Fruit fly (Drosophila melanogaster) whole organism, embryonic: Measurements from ENCODE around the gene papi.

Experiments
- Adf1 ChIP-seq: fragments of 200-800 bp; sonication (Bioruptor generic); IDR thresholded peaks from 2 replicates; pipeline ENCODE4 v1.3.6; 2022; ENCODE audit warnings: missing biosample characterization, missing genetic modification characterization
- C15 ChIP-seq: fragments of 200-800 bp; sonication (Bioruptor generic); IDR thresholded peaks from 3 replicates; pipeline ENCODE4 v1.3.6; 2022; ENCODE audit warnings: missing biosample characterization, missing genetic modification characterization
- CG1024 ChIP-seq: fragments of 200-800 bp; sonication (Bioruptor generic); IDR thresholded peaks from 2 replicates; pipeline ENCODE4 v1.3.6; 2022; ENCODE audit warnings: missing biosample characterization, missing genetic modification characterization
- CG10366 ChIP-seq: fragments of 200-800 bp; sonication (Bioruptor generic); IDR thresholded peaks from 2 replicates; pipeline ENCODE4 v1.3.6; 2022; ENCODE audit warnings: missing biosample characterization, missing genetic modification characterization
- CG12659 ChIP-seq: fragments of 200-800 bp; sonication (Bioruptor generic); optimal IDR thresholded peaks from 3 replicates; lab custom pipeline; 2017; ENCODE audit warnings: mild to moderate bottlenecking, missing biosample characterization, missing genetic modification reagents, missing genetic modification characterization
- CG14014 ChIP-seq: fragments of 200-800 bp; sonication (Bioruptor generic); IDR thresholded peaks from 2 replicates; pipeline ENCODE4 v1.3.6; 2022; ENCODE audit warnings: missing biosample characterization, missing genetic modification characterization
- CG1647 ChIP-seq: fragments of 200-800 bp; sonication (Bioruptor generic); optimal IDR thresholded peaks from 3 replicates; lab custom pipeline; 2016; ENCODE audit warnings: missing biosample characterization, missing genetic modification characterization
- CG1792 ChIP-seq: fragments of 200-800 bp; sonication (Bioruptor generic); optimal IDR thresholded peaks from 2 replicates; lab custom pipeline; 2016; ENCODE audit warnings: missing biosample characterization, missing genetic modification characterization
- CG18599 ChIP-seq: fragments of 200-800 bp; sonication (Bioruptor generic); optimal IDR thresholded peaks from 3 replicates; lab custom pipeline; 2017; ENCODE audit warnings: missing biosample characterization, missing genetic modification characterization, mild to moderate bottlenecking, moderate library complexity, missing genetic modification reagents
- CG2116 ChIP-seq: fragments of 200-800 bp; sonication (Bioruptor generic); optimal IDR thresholded peaks from 3 replicates; lab custom pipeline; 2018; ENCODE audit warnings: missing biosample characterization, mild to moderate bottlenecking, missing genetic modification characterization
- CG2202 ChIP-seq: fragments of 200-800 bp; sonication (Bioruptor generic); optimal IDR thresholded peaks from 2 replicates; lab custom pipeline; 2018; ENCODE audit warnings: missing biosample characterization, mild to moderate bottlenecking, missing genetic modification characterization
- CG2889 ChIP-seq: fragments of 200-800 bp; sonication (Bioruptor generic); IDR thresholded peaks from 3 replicates; pipeline ENCODE4 v1.3.6; 2022; ENCODE audit warnings: missing biosample characterization, missing genetic modification characterization
- CG31388 ChIP-seq: fragments of 200-800 bp; sonication (Bioruptor generic); optimal IDR thresholded peaks from 2 replicates; lab custom pipeline; 2016; ENCODE audit warnings: missing biosample characterization, missing genetic modification characterization
- CG3407 ChIP-seq: fragments of 200-800 bp; sonication (Bioruptor generic); optimal IDR thresholded peaks from 2 replicates; lab custom pipeline; 2018; ENCODE audit warnings: missing biosample characterization, mild to moderate bottlenecking, missing genetic modification characterization
- CG4404 ChIP-seq: fragments of 200-800 bp; sonication (Bioruptor generic); IDR thresholded peaks from 2 replicates; pipeline ENCODE4 v1.3.6; 2022; ENCODE audit warnings: missing biosample characterization, missing genetic modification characterization
- CG8924 ChIP-seq: fragments of 200-800 bp; optimal IDR thresholded peaks from 3 replicates; lab custom pipeline; 2019; ENCODE audit warnings: missing biosample characterization, mild to moderate bottlenecking, missing genetic modification characterization, moderate library complexity
- CG9817 ChIP-seq: fragments of 200-800 bp; sonication (Bioruptor generic); optimal IDR thresholded peaks from 2 replicates; lab custom pipeline; 2018; ENCODE audit warnings: missing biosample characterization, mild to moderate bottlenecking, missing genetic modification characterization, moderate library complexity
- Camta ChIP-seq: fragments of 200-800 bp; sonication (Bioruptor generic); optimal IDR thresholded peaks from 2 replicates; lab custom pipeline; 2016; ENCODE audit warnings: missing biosample characterization, missing genetic modification characterization
- Dbx ChIP-seq: fragments of 200-800 bp; sonication (Bioruptor generic); IDR thresholded peaks from 3 replicates; pipeline ENCODE4 v1.3.6; 2022; ENCODE audit warnings: missing biosample characterization, missing genetic modification characterization
- Dll ChIP-seq: fragments of 200-800 bp; sonication (Bioruptor generic); IDR thresholded peaks from 4 replicates; pipeline ENCODE4 v1.3.6; 2022; ENCODE audit warnings: missing biosample characterization, missing genetic modification characterization; ENCODE audit not compliant: partially characterized antibody
- Doc2 ChIP-seq: fragments of 200-800 bp; sonication (Bioruptor generic); IDR thresholded peaks from 2 replicates; pipeline ENCODE4 v1.3.6; 2022; ENCODE audit warnings: missing biosample characterization, missing genetic modification characterization
- E2f2 ChIP-seq: fragments of 200-800 bp; sonication (Bioruptor generic); IDR thresholded peaks from 2 replicates; pipeline ENCODE4 v1.3.6; 2022; ENCODE audit warnings: missing biosample characterization, missing genetic modification characterization
- Ets97D ChIP-seq: fragments of 200-800 bp; sonication (Bioruptor generic); optimal IDR thresholded peaks from 3 replicates; lab custom pipeline; 2016; ENCODE audit warnings: missing biosample characterization, missing genetic modification characterization
- H15 ChIP-seq: fragments of 200-800 bp; sonication (Bioruptor generic); IDR thresholded peaks from 3 replicates; pipeline ENCODE4 v1.3.6; 2022; ENCODE audit warnings: missing biosample characterization, missing genetic modification characterization
- Hr78 ChIP-seq, 2 experiments: fragments of 200-800 bp in 1 of 2; fragments of >200 bp in 1 of 2; sonication (Bioruptor generic) in 1 of 2; optimal IDR thresholded peaks; 2 replicates each; lab custom pipeline; 2017 to 2019; ENCODE audit warnings: missing biosample characterization in 2 of 2, missing genetic modification characterization in 2 of 2, mild to moderate bottlenecking in 1 of 2, moderate library complexity in 1 of 2
- Hsf ChIP-seq: fragments of 200-800 bp; sonication (Bioruptor generic); optimal IDR thresholded peaks from 3 replicates; lab custom pipeline; 2016; ENCODE audit warnings: missing biosample characterization, missing genetic modification characterization
- Lhr ChIP-seq: fragments of 200-800 bp; sonication (Bioruptor generic); optimal IDR thresholded peaks from 3 replicates; lab custom pipeline; 2017; ENCODE audit warnings: mild to moderate bottlenecking, missing biosample characterization, missing genetic modification reagents, missing genetic modification characterization
- MESR4 ChIP-seq: fragments of 200-800 bp; sonication (Bioruptor generic); optimal IDR thresholded peaks from 2 replicates; lab custom pipeline; 2018; ENCODE audit warnings: missing biosample characterization, mild to moderate bottlenecking, missing genetic modification characterization, moderate library complexity
- Myb ChIP-seq: fragments of 200-800 bp; sonication (Bioruptor generic); optimal IDR thresholded peaks from 2 replicates; lab custom pipeline; 2016; ENCODE audit warnings: missing biosample characterization, missing genetic modification characterization
- Nf-YB ChIP-seq: fragments of 200-800 bp; sonication (Bioruptor generic); optimal IDR thresholded peaks from 3 replicates; lab custom pipeline; 2019; ENCODE audit warnings: missing biosample characterization, mild to moderate bottlenecking, missing genetic modification characterization, moderate library complexity
- Optix ChIP-seq: fragments of 200-800 bp; sonication (Bioruptor generic); IDR thresholded peaks from 3 replicates; pipeline ENCODE4 v1.3.6; 2022; ENCODE audit warnings: missing biosample characterization, missing genetic modification characterization
- Side ChIP-seq: fragments of 200-800 bp; sonication (Bioruptor generic); optimal IDR thresholded peaks from 2 replicates; lab custom pipeline; 2016; ENCODE audit warnings: missing biosample characterization, missing genetic modification characterization
- Usf ChIP-seq: fragments of 200-800 bp; sonication (Bioruptor generic); optimal IDR thresholded peaks from 2 replicates; lab custom pipeline; 2017; ENCODE audit warnings: missing genotype, missing biosample characterization, missing genetic modification characterization
- Xbp1 ChIP-seq: fragments of 200-800 bp; sonication (Bioruptor generic); optimal IDR thresholded peaks from 3 replicates; lab custom pipeline; 2016; ENCODE audit warnings: missing biosample characterization, mild to moderate bottlenecking, missing genetic modification characterization
- bigmax ChIP-seq: fragments of 200-800 bp; sonication (Bioruptor generic); optimal IDR thresholded peaks from 2 replicates; lab custom pipeline; 2018; ENCODE audit warnings: missing biosample characterization, mild to moderate bottlenecking, missing genetic modification characterization
- caup ChIP-seq: fragments of 200-800 bp; sonication (Bioruptor generic); optimal IDR thresholded peaks from 3 replicates; lab custom pipeline; 2017; ENCODE audit warnings: missing biosample characterization, mild to moderate bottlenecking, missing genetic modification characterization, moderate library complexity; ENCODE audit not compliant: severe bottlenecking
- dan ChIP-seq: fragments of 200-800 bp; sonication (Bioruptor generic); IDR thresholded peaks from 2 replicates; pipeline ENCODE4 v1.3.6; 2022; ENCODE audit warnings: missing biosample characterization, missing genetic modification characterization
- dati ChIP-seq: fragments of 200-800 bp; sonication (Bioruptor generic); IDR thresholded peaks from 2 replicates; pipeline ENCODE4 v1.3.6; 2022; ENCODE audit warnings: missing biosample characterization, missing genetic modification characterization
- exex ChIP-seq: fragments of 200-800 bp; sonication (Bioruptor generic); optimal IDR thresholded peaks from 4 replicates; lab custom pipeline; 2018; ENCODE audit warnings: missing biosample characterization, mild to moderate bottlenecking, missing genetic modification characterization, moderate library complexity
- gce ChIP-seq: fragments of 200-800 bp; sonication (Bioruptor generic); IDR thresholded peaks from 3 replicates; pipeline ENCODE4 v1.3.6; 2022; ENCODE audit warnings: missing biosample characterization, missing genetic modification characterization
- klu ChIP-seq: fragments of 200-800 bp; sonication (Bioruptor generic); IDR thresholded peaks from 2 replicates; pipeline ENCODE4 v1.3.6; 2022; ENCODE audit warnings: missing biosample characterization, missing genetic modification characterization
- otp ChIP-seq: fragments of 200-800 bp; sonication (Bioruptor generic); IDR thresholded peaks from 3 replicates; pipeline ENCODE4, ENCODE4 v1.3.6; 2022; ENCODE audit warnings: missing biosample characterization, missing genetic modification characterization
- prd ChIP-seq, 3 experiments: fragments of >200 bp in 2 of 3; fragments of 200-800 bp in 1 of 3; sonication (Bioruptor generic) in 1 of 3; optimal IDR thresholded peaks in 2 of 3; IDR thresholded peaks in 1 of 3; 2 replicates in 2 of 3; 3 replicates in 1 of 3; pipeline versions ENCODE4 v1.3.6 to Lab custom; 2017 to 2022; ENCODE audit warnings: missing biosample characterization in 1 of 3, missing genetic modification characterization in 1 of 3
- rib ChIP-seq: fragments of 200-800 bp; sonication (Bioruptor generic); IDR thresholded peaks from 2 replicates; pipeline ENCODE4 v1.3.6; 2022; ENCODE audit warnings: missing biosample characterization, missing genetic modification characterization
- sens-2 ChIP-seq: fragments of 200-800 bp; sonication (Bioruptor generic); IDR thresholded peaks from 2 replicates; pipeline ENCODE4 v1.3.6; 2022; ENCODE audit warnings: missing biosample characterization, missing genetic modification characterization
- sima ChIP-seq: fragments of 200-800 bp; sonication (Bioruptor generic); optimal IDR thresholded peaks from 2 replicates; lab custom pipeline; 2016; ENCODE audit warnings: missing biosample characterization, missing genetic modification characterization
- stc ChIP-seq: fragments of 200-800 bp; sonication (Bioruptor generic); IDR thresholded peaks from 2 replicates; pipeline ENCODE4 v1.3.6; 2022; ENCODE audit warnings: missing biosample characterization, missing genetic modification characterization
- tll ChIP-seq, 2 experiments: fragments of 200-800 bp in 1 of 2; fragments of >200 bp in 1 of 2; sonication (Bioruptor generic) in 1 of 2; optimal IDR thresholded peaks; 2 replicates each; lab custom pipeline; 2017 to 2019; ENCODE audit warnings: missing biosample characterization in 2 of 2, missing genetic modification characterization in 2 of 2, mild to moderate bottlenecking in 1 of 2, moderate library complexity in 1 of 2
- usp ChIP-seq: fragments of >200 bp; optimal IDR thresholded peaks from 2 replicates; lab custom pipeline; 2017; ENCODE audit warnings: missing biosample characterization, missing genetic modification characterization
- wek ChIP-seq: fragments of 200-800 bp; sonication (Bioruptor generic); optimal IDR thresholded peaks from 3 replicates; lab custom pipeline; 2018; ENCODE audit warnings: missing biosample characterization, mild to moderate bottlenecking, missing genetic modification characterization, moderate library complexity
- zf30C ChIP-seq: fragments of 200-800 bp; sonication (Bioruptor generic); optimal IDR thresholded peaks from 3 replicates; lab custom pipeline; 2018; ENCODE audit warnings: missing biosample characterization, mild to moderate bottlenecking, missing genetic modification characterization
- zfh2 ChIP-seq: fragments of 200-800 bp; sonication (Bioruptor generic); optimal IDR thresholded peaks from 2 replicates; lab custom pipeline; 2016; ENCODE audit warnings: missing biosample characterization, missing genetic modification characterization

papi gene

dm6 chr2L:2216065-2216464 is 4.5 kb upstream of the papi start, which contains the start of gene daed (continued):
- TF ChIP-seq exex (tag; lab: Kevin White, UChicago) (peak; percentile 99), otp (no peak), zfh2 (no peak), gce (GFP tag; lab: Robert Waterston, UW) (no peak), CG1792 (no peak), Doc2 (no peak), Dll (GFP tag; lab: Robert Waterston, UW) (0 out of 4 replicates have a peak, but pooled peaks have one; percentile 33), CG4404 (GFP tag; lab: Robert Waterston, UW) (no peak), CG18599 (GFP tag; lab: Kevin White, UChicago) (no peak), Hsf (GFP tag; lab: Kevin White, UChicago) (no peak), Ets97D (GFP tag; lab: Kevin White, UChicago) (no peak), caup (no peak), CG2889 (no peak), CG8924 (no peak), CG31388 (GFP tag; lab: Kevin White, UChicago) (no peak), Adf1 (GFP tag; lab: Robert Waterston, UW) (peak; percentile 22; the same call in 1 of the 2 replicates), bigmax (GFP tag; lab: Kevin White, UChicago) (no peak), CG3407 (GFP tag; lab: Kevin White, UChicago) (no peak), CG1647 (GFP tag; lab: Kevin White, UChicago) (no peak), Myb (GFP tag; lab: Kevin White, UChicago) (no peak), CG1024 (GFP tag; lab: Robert Waterston, UW) (no peak), Usf (GFP tag; lab: Kevin White, UChicago) (no peak), MESR4 (GFP tag; lab: Kevin White, UChicago) (peak; percentile 62), rib (GFP tag; lab: Robert Waterston, UW) (no peak), CG2202 (tag; lab: Kevin White, UChicago) (no peak), E2f2 (GFP tag; lab: Robert Waterston, UW) (peak; percentile 25; the same call in 1 of the 2 replicates), H15 (no peak), sima (GFP tag; lab: Kevin White, UChicago) (no peak), stc (GFP tag; lab: Robert Waterston, UW) (no peak), klu (GFP tag; lab: Robert Waterston, UW) (no peak), CG2116 (GFP tag; lab: Kevin White, UChicago) (no peak), Camta (GFP tag; lab: Kevin White, UChicago) (no peak), CG14014 (GFP tag; lab: Robert Waterston, UW) (no peak), C15 (GFP tag; lab: Robert Waterston, UW) (no peak), Lhr (GFP tag; lab: Kevin White, UChicago) (no peak), Hr78 (GFP tag; optimal IDR thresholded peaks at IDR 0.05; lab: Kevin White, UChicago) (no peak), Dbx (no peak), usp (GFP tag; lab: Kevin White, UChicago) (no peak), dan (GFP tag; lab: Robert Waterston, UW) (no peak), sens-2 (GFP tag; lab: Robert Waterston, UW) (no peak), Side (GFP tag; lab: Kevin White, UChicago) (no peak), CG10366 (GFP tag; lab: Robert Waterston, UW) (no peak), CG9817 (tag; lab: Kevin White, UChicago) (no peak), tll (GFP tag; optimal IDR thresholded peaks at IDR 0.05; lab: Kevin White, UChicago) (no peak), wek (GFP tag; lab: Kevin White, UChicago) (no peak), Optix (GFP tag; lab: Robert Waterston, UW) (no peak), zf30C (no peak), Xbp1 (GFP tag; lab: Kevin White, UChicago) (no peak), CG12659 (GFP tag; lab: Kevin White, UChicago) (no peak), dati (GFP tag; lab: Robert Waterston, UW) (no peak), prd (optimal IDR thresholded peaks at IDR 0.05; lab: Kevin White, UChicago) (no peak), prd (GFP tag; IDR thresholded peaks at IDR 0.05; lab: Robert Waterston, UW) (no peak), Nf-YB (GFP tag; lab: Kevin White, UChicago) (no peak)
